Worm (Caenorhabditis elegans) whole organism, mixed stage, embryonic: ENCODE data around the gene nos-3.

ENCODE experiments used
- mab-5 ChIP-seq: fragments of 150-350 bp; optimal IDR thresholded peaks from 2 replicates; lab custom pipeline; 2014; ENCODE audit warnings: missing biosample characterization, missing genetic modification characterization
- unc-39 ChIP-seq: fragments of 150-350 bp; optimal IDR thresholded peaks from 2 replicates; lab custom pipeline; 2014; ENCODE audit warnings: missing biosample characterization, missing genetic modification characterization

- TF ChIP-seq mab-5, result no peak
- no peak for TF ChIP-seq unc-39 (tag; lab: Kevin White, UChicago)
These were observed 32.4 kb downstream of the nos-3 start for ce11 chrII:9778495-9778894.
